Fruit fly (Drosophila melanogaster) Kc167 (cell line): Measurements from ENCODE around the gene CG5639.

Source experiments
- insv ChIP-seq: fragments of >200 bp; optimal IDR thresholded peaks from 3 replicates; lab custom pipeline; 2018; ENCODE audit warnings: missing external identifiers
- psq ChIP-seq: fragments of >200 bp; optimal IDR thresholded peaks from 2 replicates; lab custom pipeline; 2017; ENCODE audit warnings: missing external identifiers

- TF ChIP-seq psq (lab: Kevin White, UChicago) (no peak), insv (no peak)
Measured at dm6 chr3R:27604636-27605443, 8.9 kb upstream of the CG5639 start.
